Fruit fly (Drosophila melanogaster) whole organism, embryonic: ENCODE results near the gene Pif1A.

Experiments
- Atf6 ChIP-seq: fragments of 200-800 bp; sonication (Bioruptor generic); IDR thresholded peaks from 2 replicates; pipeline ENCODE4 v1.3.6; 2022; ENCODE audit warnings: missing biosample characterization, missing genetic modification characterization
- CG11085 ChIP-seq: fragments of 200-800 bp; sonication (Bioruptor generic); IDR thresholded peaks from 2 replicates; pipeline ENCODE4 v1.3.6; 2022; ENCODE audit warnings: missing biosample characterization, missing genetic modification characterization
- CG11504 ChIP-seq: fragments of 200-800 bp; sonication (Bioruptor generic); optimal IDR thresholded peaks from 3 replicates; lab custom pipeline; 2019; ENCODE audit warnings: missing biosample characterization, mild to moderate bottlenecking, missing genetic modification characterization, moderate library complexity
- CG12659 ChIP-seq: fragments of 200-800 bp; sonication (Bioruptor generic); optimal IDR thresholded peaks from 3 replicates; lab custom pipeline; 2017; ENCODE audit warnings: mild to moderate bottlenecking, missing biosample characterization, missing genetic modification reagents, missing genetic modification characterization
- CG14014 ChIP-seq: fragments of 200-800 bp; sonication (Bioruptor generic); IDR thresholded peaks from 2 replicates; pipeline ENCODE4 v1.3.6; 2022; ENCODE audit warnings: missing biosample characterization, missing genetic modification characterization
- CG1529 ChIP-seq: fragments of 200-800 bp; sonication (Bioruptor generic); optimal IDR thresholded peaks from 3 replicates; lab custom pipeline; 2018; ENCODE audit warnings: missing biosample characterization, missing genetic modification characterization
- CG16815 ChIP-seq: fragments of 200-800 bp; sonication (Bioruptor generic); optimal IDR thresholded peaks from 3 replicates; lab custom pipeline; 2017; ENCODE audit warnings: missing biosample characterization, mild to moderate bottlenecking, missing genetic modification characterization
- CG17186 ChIP-seq: fragments of 200-800 bp; sonication (Bioruptor generic); optimal IDR thresholded peaks from 3 replicates; lab custom pipeline; 2017; ENCODE audit warnings: missing biosample characterization, missing genetic modification reagents, missing genetic modification characterization
- CG17568 ChIP-seq: fragments of 200-800 bp; sonication (Bioruptor generic); optimal IDR thresholded peaks from 2 replicates; lab custom pipeline; 2018; ENCODE audit warnings: missing biosample characterization, mild to moderate bottlenecking, missing genetic modification characterization, moderate library complexity
- CG17612 ChIP-seq: fragments of 200-800 bp; sonication (Bioruptor generic); IDR thresholded peaks from 2 replicates; pipeline ENCODE4 v1.3.6; 2022; ENCODE audit warnings: missing biosample characterization, missing genetic modification characterization
- CG1832 ChIP-seq: fragments of 200-800 bp; sonication (Bioruptor generic); optimal IDR thresholded peaks from 2 replicates; lab custom pipeline; 2017; ENCODE audit warnings: missing biosample characterization, mild to moderate bottlenecking, missing genetic modification characterization, inconsistent platforms
- CG30020 ChIP-seq: fragments of 200-800 bp; optimal IDR thresholded peaks from 2 replicates; lab custom pipeline; 2019; ENCODE audit warnings: missing biosample characterization, mild to moderate bottlenecking, missing genetic modification characterization, moderate library complexity
- CG34422 ChIP-seq: fragments of 200-800 bp; sonication (Bioruptor generic); IDR thresholded peaks from 3 replicates; pipeline ENCODE4 v1.3.6; 2022; ENCODE audit warnings: missing biosample characterization, missing genetic modification characterization
- CG3847 ChIP-seq: fragments of 200-800 bp; sonication (Bioruptor generic); IDR thresholded peaks from 2 replicates; pipeline ENCODE4 v1.3.6; 2022; ENCODE audit warnings: missing biosample characterization, missing genetic modification characterization
- CG6654 ChIP-seq: fragments of 200-800 bp; sonication (Bioruptor generic); optimal IDR thresholded peaks from 2 replicates; lab custom pipeline; 2017; ENCODE audit warnings: missing biosample characterization, mild to moderate bottlenecking, missing genetic modification characterization
- CG6683 ChIP-seq: fragments of 200-800 bp; sonication (Bioruptor generic); optimal IDR thresholded peaks from 2 replicates; lab custom pipeline; 2017; ENCODE audit warnings: missing biosample characterization, mild to moderate bottlenecking, missing genetic modification characterization, missing genetic modification reagents
- CG7745 ChIP-seq: fragments of 200-800 bp; sonication (Bioruptor generic); optimal IDR thresholded peaks from 2 replicates; lab custom pipeline; 2018; ENCODE audit warnings: missing biosample characterization, mild to moderate bottlenecking, missing genetic modification characterization, moderate library complexity
- CG8388 ChIP-seq: fragments of 200-800 bp; sonication (Bioruptor generic); optimal IDR thresholded peaks from 2 replicates; lab custom pipeline; 2019; ENCODE audit warnings: missing biosample characterization, mild to moderate bottlenecking, missing genetic modification characterization, moderate library complexity
- Camta ChIP-seq: fragments of 200-800 bp; sonication (Bioruptor generic); optimal IDR thresholded peaks from 2 replicates; lab custom pipeline; 2016; ENCODE audit warnings: missing biosample characterization, missing genetic modification characterization
- Drgx ChIP-seq: fragments of 200-800 bp; sonication (Bioruptor generic); IDR thresholded peaks from 2 replicates; pipeline ENCODE4 v1.3.6; 2022; ENCODE audit warnings: missing biosample characterization, missing genetic modification characterization
- HLH3B ChIP-seq: fragments of 200-800 bp; sonication (Bioruptor generic); IDR thresholded peaks from 2 replicates; pipeline ENCODE4 v1.3.6; 2022; ENCODE audit warnings: missing biosample characterization, missing genetic modification characterization
- Hr51 ChIP-seq, 2 experiments: fragments of 200-800 bp; sonication (Bioruptor generic); optimal IDR thresholded peaks; 2 replicates in 1 of 2; 3 replicates in 1 of 2; lab custom pipeline; 2016 to 2018; ENCODE audit warnings: missing biosample characterization in 2 of 2, missing genetic modification characterization in 2 of 2, mild to moderate bottlenecking in 1 of 2, moderate library complexity in 1 of 2
- Hr78 ChIP-seq, 2 experiments: fragments of 200-800 bp in 1 of 2; fragments of >200 bp in 1 of 2; sonication (Bioruptor generic) in 1 of 2; optimal IDR thresholded peaks; 2 replicates each; lab custom pipeline; 2017 to 2019; ENCODE audit warnings: missing biosample characterization in 2 of 2, missing genetic modification characterization in 2 of 2, mild to moderate bottlenecking in 1 of 2, moderate library complexity in 1 of 2
- Lhr ChIP-seq: fragments of 200-800 bp; sonication (Bioruptor generic); optimal IDR thresholded peaks from 3 replicates; lab custom pipeline; 2017; ENCODE audit warnings: mild to moderate bottlenecking, missing biosample characterization, missing genetic modification reagents, missing genetic modification characterization
- Mad ChIP-seq: fragments of 200-800 bp; sonication (Bioruptor generic); optimal IDR thresholded peaks from 2 replicates; lab custom pipeline; 2016; ENCODE audit warnings: missing biosample characterization, missing genetic modification characterization
- Med ChIP-seq: fragments of 200-800 bp; sonication (Bioruptor generic); peaks from one replicate; lab custom pipeline; 2016; ENCODE audit warnings: missing biosample characterization, missing genetic modification characterization, mild to moderate bottlenecking, inconsistent platforms, moderate library complexity
- Mrtf ChIP-seq: fragments of 200-800 bp; sonication (Bioruptor generic); IDR thresholded peaks from 3 replicates; pipeline ENCODE4 v1.3.6; 2022; ENCODE audit warnings: missing biosample characterization, missing genetic modification characterization
- Myb ChIP-seq: fragments of 200-800 bp; sonication (Bioruptor generic); optimal IDR thresholded peaks from 2 replicates; lab custom pipeline; 2016; ENCODE audit warnings: missing biosample characterization, missing genetic modification characterization
- TFAM ChIP-seq: fragments of 200-800 bp; sonication (Bioruptor generic); optimal IDR thresholded peaks from 2 replicates; lab custom pipeline; 2017; ENCODE audit warnings: missing biosample characterization, missing genetic modification characterization, inconsistent platforms
- Trl ChIP-seq, 3 experiments: fragments of >200 bp in 2 of 3; fragments of 200-800 bp in 1 of 3; sonication (Bioruptor generic) in 1 of 3; optimal IDR thresholded peaks; 2 replicates in 1 of 3; 3 replicates in 2 of 3; lab custom pipeline; 2016 to 2017; ENCODE audit warnings: missing biosample characterization in 1 of 3, missing genetic modification characterization in 1 of 3
- amos ChIP-seq: fragments of 200-800 bp; sonication (Bioruptor generic); IDR thresholded peaks from 2 replicates; pipeline ENCODE4 v1.3.6; 2022; ENCODE audit warnings: missing biosample characterization, missing genetic modification characterization; ENCODE audit not compliant: partially characterized antibody
- corto ChIP-seq: fragments of 200-800 bp; sonication (Bioruptor generic); optimal IDR thresholded peaks from 2 replicates; lab custom pipeline; 2016; ENCODE audit warnings: missing biosample characterization, mild to moderate bottlenecking, missing genetic modification characterization, moderate library complexity
- dan ChIP-seq: fragments of 200-800 bp; sonication (Bioruptor generic); IDR thresholded peaks from 2 replicates; pipeline ENCODE4 v1.3.6; 2022; ENCODE audit warnings: missing biosample characterization, missing genetic modification characterization
- esg ChIP-seq: fragments of 200-800 bp; sonication (Bioruptor generic); conservative IDR thresholded peaks from 2 replicates; pipeline ENCODE4 v1.3.6; 2022; ENCODE audit warnings: missing biosample characterization, missing genetic modification characterization
- eyg ChIP-seq: fragments of 200-800 bp; sonication (Bioruptor generic); optimal IDR thresholded peaks from 3 replicates; lab custom pipeline; 2016; ENCODE audit warnings: missing biosample characterization, missing genetic modification characterization
- gce ChIP-seq: fragments of 200-800 bp; sonication (Bioruptor generic); IDR thresholded peaks from 3 replicates; pipeline ENCODE4 v1.3.6; 2022; ENCODE audit warnings: missing biosample characterization, missing genetic modification characterization
- lab ChIP-seq: fragments of 200-800 bp; sonication (Bioruptor generic); optimal IDR thresholded peaks from 3 replicates; lab custom pipeline; 2017; ENCODE audit warnings: missing biosample characterization, missing genetic modification characterization, mild to moderate bottlenecking, moderate library complexity, missing genetic modification reagents
- maf-S ChIP-seq: fragments of 200-800 bp; sonication (Bioruptor generic); optimal IDR thresholded peaks from 2 replicates; lab custom pipeline; 2016; ENCODE audit warnings: missing biosample characterization, missing genetic modification characterization
- pita ChIP-seq: fragments of 200-800 bp; sonication (Bioruptor generic); optimal IDR thresholded peaks from 2 replicates; lab custom pipeline; 2017; ENCODE audit warnings: missing biosample characterization, mild to moderate bottlenecking, missing genetic modification characterization
- ranshi ChIP-seq: fragments of 200-800 bp; sonication (Bioruptor generic); IDR thresholded peaks from 2 replicates; pipeline ENCODE4 v1.3.6; 2022; ENCODE audit warnings: missing biosample characterization, missing genetic modification characterization
- scrt ChIP-seq: fragments of 200-800 bp; sonication (Bioruptor generic); optimal IDR thresholded peaks from 2 replicates; lab custom pipeline; 2018; ENCODE audit warnings: missing biosample characterization, mild to moderate bottlenecking, missing genetic modification characterization, moderate library complexity
- sim ChIP-seq: fragments of 200-800 bp; sonication (Bioruptor generic); IDR thresholded peaks from 2 replicates; pipeline ENCODE4 v1.3.6; 2022; ENCODE audit warnings: missing biosample characterization, missing genetic modification characterization
- sima ChIP-seq: fragments of 200-800 bp; sonication (Bioruptor generic); optimal IDR thresholded peaks from 2 replicates; lab custom pipeline; 2016; ENCODE audit warnings: missing biosample characterization, missing genetic modification characterization
- so ChIP-seq: fragments of 200-800 bp; sonication (Bioruptor generic); IDR thresholded peaks from 3 replicates; pipeline ENCODE4 v1.3.6; 2022; ENCODE audit warnings: missing biosample characterization, missing genetic modification characterization
- trem ChIP-seq: fragments of 200-800 bp; optimal IDR thresholded peaks from 3 replicates; lab custom pipeline; 2019; ENCODE audit warnings: missing biosample characterization, mild to moderate bottlenecking, missing genetic modification characterization, moderate library complexity
- trh ChIP-seq: fragments of 200-800 bp; sonication (Bioruptor generic); optimal IDR thresholded peaks from 2 replicates; lab custom pipeline; 2016; ENCODE audit warnings: missing biosample characterization, missing genetic modification characterization
- ttk ChIP-seq: fragments of 200-800 bp; sonication (Bioruptor generic); IDR thresholded peaks from 2 replicates; pipeline ENCODE4 v2.1.2; 2022; ENCODE audit warnings: missing biosample characterization, missing genetic modification characterization
- vfl ChIP-seq: fragments of 200-800 bp; sonication (Bioruptor generic); optimal IDR thresholded peaks from 2 replicates; lab custom pipeline; 2016; ENCODE audit warnings: missing biosample characterization, missing genetic modification characterization
- vvl ChIP-seq: fragments of 200-800 bp; sonication (Bioruptor generic); IDR thresholded peaks from 2 replicates; pipeline ENCODE4 v1.3.6; 2022; ENCODE audit warnings: missing biosample characterization, missing genetic modification characterization
- wor ChIP-seq: fragments of 200-800 bp; sonication (Bioruptor generic); IDR thresholded peaks from 2 replicates; pipeline ENCODE4 v1.3.6; 2022; ENCODE audit warnings: missing biosample characterization, missing genetic modification characterization
- zen ChIP-seq: fragments of 200-800 bp; sonication (Bioruptor generic); optimal IDR thresholded peaks from 3 replicates; lab custom pipeline; 2018; ENCODE audit warnings: missing biosample characterization, mild to moderate bottlenecking, missing genetic modification characterization, moderate library complexity

The Pif1A gene

dm6 chr3R:8805388-8805852 lies 4.4 kb upstream of the Pif1A start, which contains the start of gene CG9839 (continued):
- peak; percentile 19 for TF ChIP-seq CG12659 (GFP tag; lab: Kevin White, UChicago)
- no peak for TF ChIP-seq CG11504
- no peak for TF ChIP-seq pita (GFP tag; lab: Kevin White, UChicago)
- peak; percentile 54 for TF ChIP-seq Med (GFP tag; lab: Kevin White, UChicago)
- no peak for TF ChIP-seq TFAM
- TF ChIP-seq trem (tag; lab: Kevin White, UChicago), result peak; percentile 29
- TF ChIP-seq scrt (GFP tag; lab: Kevin White, UChicago), result no peak
- no peak for TF ChIP-seq maf-S
- TF ChIP-seq Hr78 (GFP tag; optimal IDR thresholded peaks at IDR 0.05; lab: Kevin White, UChicago), result no peak
- no peak for TF ChIP-seq CG30020
- no peak for TF ChIP-seq lab
- TF ChIP-seq Myb (GFP tag; lab: Kevin White, UChicago), result peak; percentile 68
- TF ChIP-seq Hr51 (GFP tag; optimal IDR thresholded peaks at IDR 0.05; lab: Kevin White, UChicago), result no peak
- TF ChIP-seq esg (GFP tag; lab: Robert Waterston, UW), result no peak
- TF ChIP-seq gce (GFP tag; lab: Robert Waterston, UW), result no peak
- no peak for TF ChIP-seq dan (GFP tag; lab: Robert Waterston, UW)
- no peak for TF ChIP-seq wor (GFP tag; lab: Robert Waterston, UW)
- TF ChIP-seq CG17568 (GFP tag; lab: Kevin White, UChicago), result no peak
- TF ChIP-seq CG8388 (GFP tag; lab: Kevin White, UChicago), result peak; percentile 66
- TF ChIP-seq Drgx (GFP tag; lab: Robert Waterston, UW), result 0 out of 2 replicates have a peak, but pooled peaks have one; percentile 6
- no peak for TF ChIP-seq sima
- TF ChIP-seq CG14014, result no peak
- TF ChIP-seq so (GFP tag; lab: Robert Waterston, UW), result no peak
- TF ChIP-seq Mrtf (GFP tag; lab: Robert Waterston, UW), result no peak
- no peak for TF ChIP-seq HLH3B
- peak; percentile 98 for TF ChIP-seq CG17186 (GFP tag; lab: Kevin White, UChicago)
- TF ChIP-seq CG16815 (GFP tag; lab: Kevin White, UChicago), result no peak
- TF ChIP-seq zen (tag; lab: Kevin White, UChicago), result no peak
- no peak for TF ChIP-seq vfl (GFP tag; lab: Kevin White, UChicago)
- TF ChIP-seq CG17612 (GFP tag; lab: Robert Waterston, UW), result no peak
- TF ChIP-seq trh (GFP tag; lab: Kevin White, UChicago), result no peak
- TF ChIP-seq Lhr, result no peak
- no peak for TF ChIP-seq sim (GFP tag; lab: Robert Waterston, UW)
- TF ChIP-seq amos (GFP tag; lab: Robert Waterston, UW), result no peak
- TF ChIP-seq CG11085 (GFP tag; lab: Robert Waterston, UW), result no peak
- no peak for TF ChIP-seq Atf6 (GFP tag; lab: Robert Waterston, UW)
- TF ChIP-seq CG6654 (GFP tag; lab: Kevin White, UChicago), result no peak
- no peak for TF ChIP-seq Mad
- TF ChIP-seq Camta (GFP tag; lab: Kevin White, UChicago), result no peak
- TF ChIP-seq Trl (optimal IDR thresholded peaks at IDR 0.05; lab: Kevin White, UChicago), result no peak
- TF ChIP-seq Trl (GFP tag; optimal IDR thresholded peaks at IDR 0.05; lab: Kevin White, UChicago), result no peak
- TF ChIP-seq corto (GFP tag; lab: Kevin White, UChicago), result no peak
- peak; percentile 62; the same call in 1 of the 3 replicates for TF ChIP-seq CG34422 (GFP tag; lab: Robert Waterston, UW)
- no peak for TF ChIP-seq CG6683 (GFP tag; lab: Kevin White, UChicago)
- TF ChIP-seq vvl (GFP tag; lab: Robert Waterston, UW), result 0 out of 2 replicates have a peak, but pooled peaks have one; percentile 17
- no peak for TF ChIP-seq eyg (GFP tag; lab: Kevin White, UChicago)
- TF ChIP-seq ttk, result no peak
- peak; percentile 85 for TF ChIP-seq CG1832 (GFP tag; lab: Kevin White, UChicago)
- no peak for TF ChIP-seq CG7745 (tag; lab: Kevin White, UChicago)
- no peak for TF ChIP-seq ranshi (GFP tag; lab: Robert Waterston, UW)
- TF ChIP-seq CG1529 (GFP tag; lab: Kevin White, UChicago), result no peak
- peak; percentile 73 for TF ChIP-seq CG3847 (GFP tag; lab: Robert Waterston, UW)
